Worm (Caenorhabditis elegans) whole organism, mixed stage, embryonic: ENCODE data around the gene aipr-1.
"Not testable (repeated sequence)": the region's sequence is repeated elsewhere in the genome, so short reads cannot be mapped to it uniquely, and the experiment has no call there.

Experiments
- M03D4.4 ChIP-seq: sonication (generic microtip); optimal IDR thresholded peaks from 2 replicates; lab custom pipeline; 2017; ENCODE audit warnings: mild to moderate bottlenecking, missing genetic modification characterization, missing compliant biosample characterization
- bed-3 ChIP-seq: fragments of 200-800 bp; sonication (Bioruptor generic); optimal IDR thresholded peaks from 3 replicates; lab custom pipeline; 2018; ENCODE audit warnings: mild to moderate bottlenecking, missing genetic modification characterization, moderate library complexity, missing compliant biosample characterization
- blmp-1 ChIP-seq: fragments of 150-350 bp; optimal IDR thresholded peaks from 2 replicates; lab custom pipeline; 2014; ENCODE audit warnings: missing biosample characterization, missing genetic modification characterization
- ceh-39 ChIP-seq: fragments of 150-350 bp; optimal IDR thresholded peaks from 2 replicates; lab custom pipeline; 2014; ENCODE audit warnings: missing biosample characterization, missing genetic modification characterization
- ceh-43 ChIP-seq: fragments of 200-800 bp; sonication (Bioruptor generic); optimal IDR thresholded peaks from 2 replicates; lab custom pipeline; 2018; ENCODE audit warnings: mild to moderate bottlenecking, missing genetic modification characterization, moderate library complexity, missing compliant biosample characterization
- drap-1 ChIP-seq: fragments of 200-800 bp; sonication (Bioruptor generic); optimal IDR thresholded peaks from 3 replicates; lab custom pipeline; 2018; ENCODE audit warnings: mild to moderate bottlenecking, missing genetic modification characterization, missing compliant biosample characterization
- elt-1 ChIP-seq: sonication (generic microtip); optimal IDR thresholded peaks from 2 replicates; lab custom pipeline; 2017; ENCODE audit warnings: missing genetic modification characterization, mild to moderate bottlenecking, missing compliant biosample characterization, antibody characterized with exemption, moderate library complexity, borderline replicate concordance; ENCODE audit not compliant: insufficient read depth
- elt-3 ChIP-seq: fragments of 150-350 bp; optimal IDR thresholded peaks from 2 replicates; lab custom pipeline; 2014; ENCODE audit warnings: missing biosample characterization, missing genetic modification characterization
- flh-1 ChIP-seq: fragments of 200-800 bp; sonication (Bioruptor generic); optimal IDR thresholded peaks from 2 replicates; lab custom pipeline; 2018; ENCODE audit warnings: mild to moderate bottlenecking, missing genetic modification characterization, moderate library complexity, missing compliant biosample characterization
- ham-2 ChIP-seq: fragments of 200-800 bp; sonication (Bioruptor generic); optimal IDR thresholded peaks from 2 replicates; lab custom pipeline; 2018; ENCODE audit warnings: mild to moderate bottlenecking, missing genetic modification characterization, missing compliant biosample characterization
- hlh-1 ChIP-seq: fragments of 150-350 bp; optimal IDR thresholded peaks from 2 replicates; lab custom pipeline; 2014; ENCODE audit warnings: missing biosample characterization, missing genetic modification reagents, missing genetic modification characterization
- lin-13 ChIP-seq: fragments of 150-350 bp; optimal IDR thresholded peaks from 2 replicates; lab custom pipeline; 2014; ENCODE audit warnings: missing biosample characterization, missing genetic modification characterization
- lsy-2 ChIP-seq: fragments of 150-350 bp; optimal IDR thresholded peaks from 2 replicates; lab custom pipeline; 2014; ENCODE audit warnings: missing biosample characterization, missing genetic modification characterization
- mab-5 ChIP-seq: fragments of 150-350 bp; optimal IDR thresholded peaks from 2 replicates; lab custom pipeline; 2014; ENCODE audit warnings: missing biosample characterization, missing genetic modification characterization
- mep-1 ChIP-seq: fragments of 150-350 bp; optimal IDR thresholded peaks from 2 replicates; lab custom pipeline; 2017; ENCODE audit warnings: missing biosample characterization, missing genetic modification reagents, missing genetic modification characterization, inconsistent platforms
- nhr-12 ChIP-seq: fragments of 150-350 bp; optimal IDR thresholded peaks from 2 replicates; lab custom pipeline; 2014; ENCODE audit warnings: missing biosample characterization, missing genetic modification characterization
- nhr-2 ChIP-seq: fragments of 150-350 bp; optimal IDR thresholded peaks from 2 replicates; lab custom pipeline; 2014; ENCODE audit warnings: missing biosample characterization, missing genetic modification characterization
- nhr-237 ChIP-seq: fragments of 150-350 bp; optimal IDR thresholded peaks from 2 replicates; lab custom pipeline; 2014; ENCODE audit warnings: missing biosample characterization, missing genetic modification characterization
- nhr-28 ChIP-seq: fragments of 150-350 bp; optimal IDR thresholded peaks from 2 replicates; lab custom pipeline; 2014; ENCODE audit warnings: missing biosample characterization, missing genetic modification characterization
- nhr-76 ChIP-seq: sonication (generic microtip); optimal IDR thresholded peaks from 2 replicates; lab custom pipeline; 2017; ENCODE audit warnings: missing biosample characterization, missing genetic modification characterization
- pha-4 ChIP-seq: fragments of 150-350 bp; optimal IDR thresholded peaks from 2 replicates; lab custom pipeline; 2018; ENCODE audit warnings: missing biosample characterization, missing genetic modification reagents, missing genetic modification characterization
- sem-2 ChIP-seq: fragments of 200-800 bp; sonication (Bioruptor generic); optimal IDR thresholded peaks from 2 replicates; lab custom pipeline; 2018; ENCODE audit warnings: mild to moderate bottlenecking, missing genetic modification characterization, missing compliant biosample characterization
- snpc-4 ChIP-seq: fragments of 150-350 bp; optimal IDR thresholded peaks from 2 replicates; lab custom pipeline; 2014; ENCODE audit warnings: missing biosample characterization, missing genetic modification characterization
- sptf-1 ChIP-seq: sonication (generic microtip); optimal IDR thresholded peaks from 2 replicates; lab custom pipeline; 2017; ENCODE audit warnings: mild to moderate bottlenecking, missing genetic modification characterization, moderate library complexity, missing compliant biosample characterization
- tbx-8 ChIP-seq: fragments of 200-800 bp; sonication (Bioruptor generic); optimal IDR thresholded peaks from 2 replicates; lab custom pipeline; 2018; ENCODE audit warnings: mild to moderate bottlenecking, missing genetic modification characterization, moderate library complexity, missing compliant biosample characterization
- unc-120 ChIP-seq: sonication (generic microtip); optimal IDR thresholded peaks from 2 replicates; lab custom pipeline; 2017; ENCODE audit warnings: missing genetic modification characterization, missing compliant biosample characterization; ENCODE audit not compliant: poor library complexity, severe bottlenecking
- unc-39 ChIP-seq: fragments of 150-350 bp; optimal IDR thresholded peaks from 2 replicates; lab custom pipeline; 2014; ENCODE audit warnings: missing biosample characterization, missing genetic modification characterization
- unc-62 ChIP-seq: fragments of 150-350 bp; optimal IDR thresholded peaks from 2 replicates; lab custom pipeline; 2014; ENCODE audit warnings: missing biosample characterization, missing genetic modification reagents, missing genetic modification characterization
- zip-8 ChIP-seq: fragments of 150-350 bp; optimal IDR thresholded peaks from 2 replicates; lab custom pipeline; 2014; ENCODE audit warnings: missing biosample characterization, missing genetic modification characterization
- ztf-11 ChIP-seq: fragments of 150-350 bp; optimal IDR thresholded peaks from 2 replicates; lab custom pipeline; 2014; ENCODE audit warnings: missing biosample characterization, missing genetic modification characterization

aipr-1 gene

ce11 chrII:6628397-6628796, 34.3 kb upstream of the aipr-1 start:
- TF ChIP-seq sptf-1 (no peak), M03D4.4 (tag; lab: Kevin White, UChicago) (no peak), nhr-28 (no peak), zip-8 (tag; lab: Kevin White, UChicago) (no peak), snpc-4 (tag; lab: Kevin White, UChicago) (no peak), tbx-8 (GFP tag; lab: Kevin White, UChicago) (no peak), ztf-11 (no peak), ceh-39 (tag; lab: Kevin White, UChicago) (no peak)

ce11 chrII:6627182-6627581, 33.1 kb upstream of the aipr-1 start, which contains the start of the genes F54H5.5 and F54H5.2:
Gene F54H5.5, minus strand, starts transcription at chrII:6627282.
Gene F54H5.2, plus strand, starts transcription at chrII:6627484.
- not testable (repeated sequence) for TF ChIP-seq flh-1 (GFP tag; lab: Kevin White, UChicago); lin-13; nhr-2 (tag; lab: Kevin White, UChicago)

ce11 chrII:6625302-6625701, 31.3 kb upstream of the aipr-1 start, which contains the start of gene F54H5.14:
Gene F54H5.14, minus strand, starts transcription at chrII:6625402.
- TF ChIP-seq snpc-4 (tag; lab: Kevin White, UChicago) (no peak), drap-1 (GFP tag; lab: Kevin White, UChicago) (no peak), unc-39 (no peak), lin-13 (no peak), bed-3 (GFP tag; lab: Kevin White, UChicago) (no peak), ceh-39 (tag; lab: Kevin White, UChicago) (no peak), pha-4 (tag; lab: Kevin White, UChicago) (no peak), lsy-2 (tag; lab: Kevin White, UChicago) (no peak), nhr-12 (tag; lab: Kevin White, UChicago) (no peak), mab-5 (tag; lab: Kevin White, UChicago) (no peak), zip-8 (tag; lab: Kevin White, UChicago) (no peak), ceh-43 (GFP tag; lab: Kevin White, UChicago) (no peak), elt-3 (tag; lab: Kevin White, UChicago) (no peak), unc-120 (no peak), sem-2 (GFP tag; lab: Kevin White, UChicago) (no peak), blmp-1 (no peak), ham-2 (GFP tag; lab: Kevin White, UChicago) (no peak), elt-1 (no peak), mep-1 (no peak)

ce11 chrII:6621886-6622285, 27.8 kb upstream of the aipr-1 start, which contains the start of gene F54H5.3:
Gene F54H5.3, plus strand, starts transcription at chrII:6622186.
- no peak for TF ChIP-seq nhr-28
- TF ChIP-seq unc-39 = no peak
- TF ChIP-seq mep-1 = no peak
- no peak for TF ChIP-seq ztf-11
- TF ChIP-seq M03D4.4 (tag; lab: Kevin White, UChicago) = no peak
- TF ChIP-seq nhr-237 = no peak
- no peak for TF ChIP-seq pha-4 (tag; lab: Kevin White, UChicago)
- TF ChIP-seq elt-3 (tag; lab: Kevin White, UChicago) = no peak
- TF ChIP-seq zip-8 (tag; lab: Kevin White, UChicago) = no peak
- no peak for TF ChIP-seq lin-13
- no peak for TF ChIP-seq nhr-76 (tag; lab: Kevin White, UChicago)
- no peak for TF ChIP-seq tbx-8 (GFP tag; lab: Kevin White, UChicago)
- TF ChIP-seq bed-3 (GFP tag; lab: Kevin White, UChicago) = no peak
- TF ChIP-seq snpc-4 (tag; lab: Kevin White, UChicago) = no peak
- TF ChIP-seq unc-62 (GFP tag; lab: Kevin White, UChicago) = no peak
- no peak for TF ChIP-seq hlh-1
- TF ChIP-seq nhr-2 (tag; lab: Kevin White, UChicago) = no peak

- TF ChIP-seq unc-39 (no peak), lin-13 (no peak), pha-4 (tag; lab: Kevin White, UChicago) (no peak), mab-5 (tag; lab: Kevin White, UChicago) (no peak)
These were observed 25.0 kb upstream of the aipr-1 start for ce11 chrII:6619007-6619406.

- TF ChIP-seq M03D4.4 (tag; lab: Kevin White, UChicago) (no peak), unc-39 (no peak), bed-3 (GFP tag; lab: Kevin White, UChicago) (no peak)
- TF ChIP-seq, all 35 proteins: peak for 0
These were observed 22.7 kb upstream of the aipr-1 start, which contains the start of gene klf-3 for ce11 chrII:6616770-6617169. Gene klf-3, plus strand, starts transcription at chrII:6616878.
